Worm (Caenorhabditis elegans) whole organism, dauer: ENCODE data around the gene abt-1.

Source experiments
- unc-62 ChIP-seq: sonication (generic microtip); optimal IDR thresholded peaks from 2 replicates; lab custom pipeline; 2017; ENCODE audit warnings: missing biosample characterization, missing genetic modification reagents, missing genetic modification characterization

abt-1 gene

DNA sequence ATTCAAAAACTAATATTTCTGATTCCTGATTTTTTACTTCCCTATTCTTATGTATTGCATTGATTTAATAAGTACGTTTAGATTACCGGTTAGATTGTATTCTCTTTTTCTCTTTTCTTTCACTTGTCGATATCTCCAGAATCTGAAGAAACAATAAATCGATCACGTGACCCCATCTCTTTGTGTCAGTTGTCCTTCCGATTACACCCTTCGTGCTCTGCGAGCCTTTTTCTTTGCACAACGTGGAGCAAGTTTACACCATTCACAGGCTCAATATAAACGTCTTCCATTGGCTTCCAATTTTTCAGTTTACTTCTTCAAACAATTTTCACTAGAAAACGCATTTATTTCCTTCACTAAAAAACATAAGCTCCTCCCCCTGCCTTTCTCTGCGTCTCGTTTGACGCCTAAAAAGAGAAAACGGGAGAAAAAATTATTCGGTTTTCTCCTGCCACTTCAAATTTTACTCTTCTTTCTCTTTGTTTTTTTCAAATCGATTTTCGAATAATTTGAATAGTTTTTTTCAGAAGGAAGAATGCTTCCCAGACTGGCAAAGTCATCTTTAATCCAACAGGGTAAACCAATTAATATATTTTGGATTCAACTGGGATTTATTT lies 34.5 kb downstream of the abt-1 start, which contains the start of gene gta-1:
TSS of gene gta-1 (plus strand) at position 528 of the 617 bp plus-strand sequence.
- TF ChIP-seq unc-62, result no peak

DNA sequence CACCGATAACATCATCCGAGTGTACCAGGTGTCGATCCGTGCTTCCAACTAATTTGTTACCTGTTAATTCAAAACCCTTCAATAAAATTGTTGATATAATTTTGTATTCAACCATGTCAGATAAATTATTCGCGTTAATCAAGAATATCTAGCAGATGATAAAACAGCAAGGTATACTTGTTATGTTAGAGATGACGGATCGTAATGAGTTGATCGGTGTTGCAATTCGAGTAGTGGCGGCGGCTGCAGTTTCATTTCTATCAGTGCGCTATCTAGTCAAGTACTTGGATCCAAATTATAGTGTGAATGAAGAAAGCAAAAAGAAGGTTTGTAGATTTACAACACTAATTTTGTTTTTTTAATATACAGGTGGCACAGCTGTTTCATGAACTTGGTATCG lies 36.9 kb downstream of the abt-1 start, which contains the start of gene mspn-1:
TSS of gene mspn-1 (plus strand) at position 190 of the 400 bp plus-strand sequence.
- no peak for TF ChIP-seq unc-62

DNA sequence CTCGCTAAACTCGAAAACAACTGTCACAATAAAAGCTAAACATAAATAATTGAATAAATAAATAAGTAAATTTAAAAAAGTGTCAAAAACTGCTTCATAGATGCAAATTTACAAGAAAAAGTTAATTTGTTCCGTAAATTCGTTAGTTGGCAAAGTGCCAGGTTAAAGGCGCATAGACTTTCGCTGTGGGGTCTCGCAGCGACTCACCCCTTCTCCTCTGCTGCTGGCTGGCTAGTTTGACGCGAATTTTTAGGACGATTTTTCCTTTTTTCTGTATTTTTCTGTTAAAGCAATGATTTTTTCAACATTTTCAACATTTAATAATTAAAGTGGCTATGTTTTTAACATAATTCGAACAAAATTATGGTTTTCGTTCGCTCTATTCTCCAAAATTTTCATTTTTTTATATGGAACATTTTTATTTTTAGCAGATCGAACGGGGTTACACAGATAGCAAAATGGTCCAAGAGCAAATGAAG lies 38.4 kb downstream of the abt-1 start, which contains the start of gene rack-1:
TSS of gene rack-1 (plus strand) at position 429 of the 479 bp plus-strand sequence.
- no peak for TF ChIP-seq unc-62

ce11 chrIV:10174932-10175732 lies 39.6 kb downstream of the abt-1 start:
- TF ChIP-seq unc-62, result no peak

ce11 chrIV:10174328-10174727 lies 40.4 kb downstream of the abt-1 start, which contains the start of gene pxf-1:
Gene pxf-1, minus strand, starts transcription at chrIV:10174341.
- TF ChIP-seq unc-62, result no peak

DNA sequence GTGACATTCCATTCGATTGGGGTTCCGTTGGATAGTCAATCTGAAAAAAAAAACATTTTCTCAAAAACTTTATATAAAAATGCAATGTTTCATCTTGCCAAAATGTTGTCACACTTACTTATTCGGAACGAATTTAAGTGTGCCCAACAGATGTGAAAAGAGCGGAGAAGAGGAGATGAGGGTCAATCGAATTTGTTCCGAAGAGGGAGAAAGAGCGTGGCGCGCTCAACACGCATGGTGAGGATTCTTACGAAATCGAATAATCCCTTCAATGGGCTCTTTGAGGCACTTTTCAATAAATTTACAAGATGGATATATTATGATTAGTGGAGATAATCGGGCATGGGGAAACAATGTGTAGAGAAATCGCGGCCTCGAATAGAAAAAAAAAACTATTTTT lies 43.9 kb downstream of the abt-1 start:
- no peak for TF ChIP-seq unc-62

- no peak for TF ChIP-seq unc-62
Observed at ce11 chrIV:10164086-10164485, 50.6 kb downstream of the abt-1 start.

- no peak for TF ChIP-seq unc-62
Observed at ce11 chrIV:10161706-10162105, 53.0 kb downstream of the abt-1 start, which contains the start of gene pps-1. Gene pps-1, plus strand, starts transcription at chrIV:10162006.

DNA sequence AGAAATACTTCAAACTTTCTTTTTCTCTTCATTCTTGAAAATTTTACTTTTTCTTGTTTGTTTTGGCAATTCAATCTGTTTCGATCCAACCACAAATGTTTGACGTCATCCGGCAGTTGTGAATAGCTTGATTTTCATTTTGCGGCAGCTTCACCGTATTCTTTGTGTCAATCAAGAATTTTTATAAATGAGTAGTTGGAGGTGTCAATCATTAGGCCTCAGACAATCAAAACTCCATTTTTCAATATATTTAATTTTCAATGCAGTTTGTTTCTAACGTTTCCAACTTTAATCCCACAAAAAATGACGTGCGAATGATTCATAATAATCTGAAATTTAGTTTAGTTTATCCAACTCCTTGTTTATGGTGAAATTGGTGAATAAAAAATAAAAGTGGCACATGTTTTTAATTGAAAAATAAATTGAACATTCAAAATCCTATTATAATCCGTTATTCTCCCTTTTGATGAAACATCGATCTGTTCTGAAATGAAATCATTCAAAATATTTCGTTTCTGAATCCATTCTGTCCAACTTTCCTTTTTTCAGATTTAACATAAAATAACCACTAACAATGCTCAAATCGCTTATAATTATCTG lies 57.1 kb downstream of the abt-1 start, which contains the start of gene ttr-53:
TSS of gene ttr-53 (plus strand) at position 550 of the 600 bp plus-strand sequence.
- no peak for TF ChIP-seq unc-62

- no peak for TF ChIP-seq unc-62
Observed at ce11 chrIV:10157034-10157433, 57.7 kb downstream of the abt-1 start.
